Worm (Caenorhabditis elegans) whole organism, young adult: ENCODE results near the gene srh-68.

Experiments
- Y56A3A.18 ChIP-seq: fragments of 200-800 bp; sonication (Bioruptor generic); IDR thresholded peaks from 2 replicates; pipeline ENCODE4 v1.3.6; 2022; ENCODE audit warnings: missing genetic modification reagents, missing genetic modification characterization, missing compliant biosample characterization
- ZK185.1 ChIP-seq: sonication (generic microtip); optimal IDR thresholded peaks from 2 replicates; lab custom pipeline; 2016; ENCODE audit warnings: mild to moderate bottlenecking, missing genetic modification characterization, missing compliant biosample characterization; ENCODE audit not compliant: poor library complexity, severe bottlenecking
- aptf-2 ChIP-seq: fragments of 200-800 bp; sonication (Bioruptor generic); conservative IDR thresholded peaks from 2 replicates; pipeline ENCODE4 v1.3.6; 2022; ENCODE audit warnings: missing genetic modification reagents, missing genetic modification characterization, missing compliant biosample characterization
- dox-1 ChIP-seq: fragments of 200-800 bp; sonication (Bioruptor generic); IDR thresholded peaks from 2 replicates; pipeline ENCODE4 v1.3.6; 2022; ENCODE audit warnings: missing genetic modification reagents, missing genetic modification characterization, missing compliant biosample characterization
- efl-1 ChIP-seq: fragments of 150-350 bp; optimal IDR thresholded peaks from 2 replicates; lab custom pipeline; 2014; ENCODE audit warnings: missing biosample characterization, missing genetic modification reagents, missing genetic modification characterization
- him-1 ChIP-seq: sonication (generic microtip); optimal IDR thresholded peaks from 2 replicates; lab custom pipeline; 2016; ENCODE audit warnings: missing genotype, missing genetic modification reagents, missing genetic modification characterization, missing compliant biosample characterization
- snpc-1.3 ChIP-seq: sonication (generic microtip); optimal IDR thresholded peaks from 2 replicates; lab custom pipeline; 2017; ENCODE audit warnings: missing genetic modification characterization, mild to moderate bottlenecking, missing compliant biosample characterization, antibody characterized with exemption, moderate library complexity, missing genotype, missing genetic modification reagents; ENCODE audit not compliant: insufficient read depth
- snpc-4 ChIP-seq, 5 experiments: fragments of 150-350 bp in 1 of 5; sonication (generic microtip) in 4 of 5; optimal IDR thresholded peaks; 2 replicates each; lab custom pipeline; 2014 to 2018; ENCODE audit warnings: missing genetic modification characterization in 5 of 5, missing biosample characterization in 3 of 5, antibody characterized with exemption in 2 of 5, mild to moderate bottlenecking in 2 of 5, missing compliant biosample characterization in 2 of 5, missing genotype in 2 of 5, moderate library complexity in 2 of 5, missing genetic modification reagents in 1 of 5
- sptf-2 ChIP-seq: fragments of 200-800 bp; sonication (Bioruptor generic); optimal IDR thresholded peaks from 2 replicates; lab custom pipeline; 2018; ENCODE audit warnings: mild to moderate bottlenecking, missing genetic modification characterization, missing compliant biosample characterization
- zfh-2 ChIP-seq: fragments of 200-800 bp; sonication (Bioruptor generic); conservative IDR thresholded peaks from 2 replicates; pipeline ENCODE4 v1.3.6; 2022; ENCODE audit warnings: missing genetic modification reagents, missing genetic modification characterization, missing compliant biosample characterization

DNA sequence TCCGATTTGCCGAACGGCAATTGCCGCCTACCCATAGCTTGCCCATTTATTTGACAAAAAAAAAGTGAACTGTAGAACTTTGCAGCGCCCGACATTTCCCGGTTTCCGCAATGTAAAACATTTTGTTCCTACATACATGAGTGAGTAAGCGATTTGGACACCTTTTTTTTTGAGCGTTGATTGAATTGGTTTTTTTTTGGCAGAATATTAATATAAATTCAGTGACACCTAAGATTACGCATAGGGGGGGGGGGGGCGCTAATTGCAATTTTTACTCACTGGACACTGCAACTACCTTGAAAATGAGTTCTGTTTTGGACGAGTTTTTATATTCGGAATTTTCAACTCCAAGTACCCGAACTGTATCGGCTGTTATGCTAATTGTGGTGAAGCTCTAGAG, 18.4 kb downstream of the srh-68 start, which contains the start of gene srx-118:
- TF ChIP-seq snpc-4 (GFP tag; optimal IDR thresholded peaks at IDR 0.05; lab: Kevin White, UChicago), result no peak
- TF ChIP-seq snpc-4 (tag; optimal IDR thresholded peaks at IDR 0.05; lab: Kevin White, UChicago), result no peak
- TF ChIP-seq dox-1 (GFP tag; lab: Robert Waterston, UW), result no peak
- TF ChIP-seq ZK185.1, result no peak
- TF ChIP-seq zfh-2 (GFP tag; lab: Robert Waterston, UW), result no peak
- TF ChIP-seq aptf-2 (GFP tag; lab: Robert Waterston, UW), result no peak
- TF ChIP-seq sptf-2 (GFP tag; lab: Kevin White, UChicago), result no peak
- no peak for TF ChIP-seq Y56A3A.18
- no peak for TF ChIP-seq snpc-1.3 (tag; lab: Kevin White, UChicago)
- no peak for TF ChIP-seq efl-1 (GFP tag; lab: Kevin White, UChicago)
- TF ChIP-seq him-1, result no peak
